Worm (Caenorhabditis elegans): ENCODE data around the gene pals-16.
A peak's percentile ranks its signal among the peaks of the same experiment; 100 is the strongest.

Gene pals-16

DNA sequence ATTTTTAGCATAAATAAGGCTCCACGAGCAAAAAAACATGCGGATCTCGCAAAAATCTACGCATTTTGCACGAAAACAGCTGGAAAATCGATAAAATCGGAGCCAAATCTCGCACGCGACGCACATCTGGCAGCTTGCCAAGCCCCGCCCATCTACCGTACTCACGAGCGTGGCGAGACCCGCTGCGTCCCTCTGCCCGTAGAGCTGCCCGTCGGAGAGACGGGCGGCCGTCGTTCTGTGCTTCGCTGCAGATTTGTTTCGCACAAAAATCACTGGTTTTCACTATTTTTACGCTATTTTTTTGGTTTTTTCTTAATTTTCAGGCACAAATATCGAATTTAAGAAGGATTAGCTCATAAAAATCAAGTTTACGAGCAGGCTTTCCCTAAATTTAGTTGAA is 18.9 kb downstream of the pals-16 start (continued):
- peak; percentile 26 for TF ChIP-seq M03D4.4 (tag; optimal IDR thresholded peaks at IDR 0.05)
- TF ChIP-seq sem-2 (GFP tag; optimal IDR thresholded peaks at IDR 0.05) = no peak
- TF ChIP-seq drap-1 (GFP tag; optimal IDR thresholded peaks at IDR 0.05) = no peak
- no peak for TF ChIP-seq bed-3 (GFP tag; optimal IDR thresholded peaks at IDR 0.05)
- TF ChIP-seq hlh-1 (tag; optimal IDR thresholded peaks at IDR 0.05) = peak; percentile 46

DNA sequence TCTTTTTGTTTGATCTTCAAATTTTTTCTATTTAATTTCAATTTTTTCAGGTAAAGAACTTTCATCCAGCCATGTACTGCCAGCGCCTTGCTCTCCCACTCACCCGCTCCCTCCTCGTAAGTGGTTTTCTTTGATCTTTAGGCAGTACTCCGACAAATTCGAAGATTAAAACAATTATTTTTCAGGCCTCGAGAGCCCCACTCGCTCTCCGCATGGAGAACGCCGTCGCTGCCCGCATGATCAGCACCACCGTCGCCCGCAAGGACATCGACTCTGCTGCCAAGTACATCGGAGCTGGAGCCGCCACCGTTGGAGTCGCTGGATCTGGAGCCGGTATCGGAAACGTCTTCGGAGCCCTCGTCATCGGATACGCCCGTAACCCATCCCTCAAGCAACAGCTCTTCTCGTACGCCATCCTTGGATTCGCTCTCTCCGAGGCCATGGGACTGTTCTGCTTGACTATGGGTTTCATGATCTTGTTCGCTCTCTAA is 19.4 kb downstream of the pals-16 start, which contains the start of gene Y82E9BR.3:
TSS of gene Y82E9BR.3 (plus strand) at position 51 of the 491 bp plus-strand sequence.
- no peak for TF ChIP-seq sem-2 (GFP tag; optimal IDR thresholded peaks at IDR 0.05)
- TF ChIP-seq M03D4.4 (tag; optimal IDR thresholded peaks at IDR 0.05) = no peak
- TF ChIP-seq drap-1 (GFP tag; optimal IDR thresholded peaks at IDR 0.05) = no peak
- TF ChIP-seq snpc-4 (tag; optimal IDR thresholded peaks at IDR 0.05) = no peak
- TF ChIP-seq lin-32 (GFP tag; optimal IDR thresholded peaks at IDR 0.05) = no peak
- TF ChIP-seq nhr-237 (tag; optimal IDR thresholded peaks at IDR 0.05) = no peak
- no peak for TF ChIP-seq ceh-43 (GFP tag; optimal IDR thresholded peaks at IDR 0.05)
- TF ChIP-seq lin-13 (tag; optimal IDR thresholded peaks at IDR 0.05) = no peak
- no peak for TF ChIP-seq mep-1 (tag; optimal IDR thresholded peaks at IDR 0.05)
- no peak for TF ChIP-seq flh-1 (GFP tag; optimal IDR thresholded peaks at IDR 0.05)
- TF ChIP-seq tbx-8 (GFP tag; optimal IDR thresholded peaks at IDR 0.05) = no peak

DNA sequence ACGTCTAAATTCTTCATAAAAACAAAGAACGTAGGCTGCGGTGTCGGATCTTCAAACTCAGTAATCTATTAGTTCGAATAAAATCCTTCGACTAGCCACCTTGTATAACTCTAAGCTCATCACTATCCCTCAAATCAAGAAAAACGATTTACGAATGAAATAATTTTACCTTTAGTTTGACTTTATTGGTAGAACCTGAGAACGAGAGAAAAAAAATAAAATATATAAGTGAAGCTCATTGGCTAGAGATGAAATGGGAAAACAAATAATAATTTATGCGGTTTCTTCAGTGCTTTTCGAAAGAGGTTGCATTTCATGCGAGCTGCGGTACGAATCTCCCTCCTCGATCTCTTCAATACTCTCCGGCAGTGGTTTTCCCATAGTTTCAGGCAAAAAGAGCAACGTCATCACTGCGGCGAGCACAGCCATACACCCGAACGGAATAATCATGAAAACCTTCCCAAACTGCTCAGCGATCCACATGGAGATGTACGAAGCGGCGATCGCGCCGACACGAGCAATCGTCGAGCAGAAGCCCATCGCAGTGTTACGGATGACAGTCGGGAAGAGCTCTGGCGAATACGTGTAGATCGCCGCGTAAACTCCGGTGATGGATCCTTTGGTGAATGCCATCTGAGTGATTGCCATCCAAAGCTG is 20.1 kb downstream of the pals-16 start:
- TF ChIP-seq lsy-2 (tag; optimal IDR thresholded peaks at IDR 0.05) (peak; percentile 12), flh-1 (GFP tag; optimal IDR thresholded peaks at IDR 0.05) (no peak), cnd-1 (tag; optimal IDR thresholded peaks at IDR 0.05) (no peak)

DNA sequence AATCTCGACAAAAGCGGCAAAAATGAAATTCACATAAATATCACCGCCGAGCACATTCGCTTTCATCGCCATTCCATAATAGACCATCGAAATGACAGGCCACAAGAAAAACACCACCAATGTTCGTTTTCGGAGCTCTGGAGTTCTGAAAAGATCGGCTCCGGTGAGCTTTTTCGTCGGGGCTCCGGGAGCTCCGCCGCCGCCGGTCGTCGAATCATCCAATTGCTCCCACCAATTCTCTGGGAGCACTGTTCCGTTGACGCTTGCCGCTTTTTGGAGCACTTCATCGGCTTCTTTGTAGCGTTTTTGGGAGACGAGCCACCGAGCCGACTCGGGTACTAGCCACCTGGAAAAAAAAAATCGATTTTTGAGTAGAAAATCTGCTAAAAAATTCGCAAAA is 21.7 kb downstream of the pals-16 start:
- TF ChIP-seq hlh-1 (tag; optimal IDR thresholded peaks at IDR 0.05) (no peak), snpc-4 (tag; optimal IDR thresholded peaks at IDR 0.05) (no peak), ceh-39 (tag; optimal IDR thresholded peaks at IDR 0.05) (no peak), flh-1 (GFP tag; optimal IDR thresholded peaks at IDR 0.05) (no peak), nhr-237 (tag; optimal IDR thresholded peaks at IDR 0.05) (no peak), elt-1 (tag; optimal IDR thresholded peaks at IDR 0.05; ENCODE audit: borderline replicate concordance, insufficient read depth) (no peak), ceh-43 (GFP tag; optimal IDR thresholded peaks at IDR 0.05) (no peak), lsy-2 (tag; optimal IDR thresholded peaks at IDR 0.05) (no peak), elt-3 (tag; optimal IDR thresholded peaks at IDR 0.05) (no peak), ham-2 (GFP tag; optimal IDR thresholded peaks at IDR 0.05) (no peak), nhr-28 (tag; optimal IDR thresholded peaks at IDR 0.05) (no peak), mls-2 (tag; optimal IDR thresholded peaks at IDR 0.05) (no peak), M03D4.4 (tag; optimal IDR thresholded peaks at IDR 0.05) (no peak), mep-1 (tag; optimal IDR thresholded peaks at IDR 0.05) (no peak), drap-1 (GFP tag; optimal IDR thresholded peaks at IDR 0.05) (no peak), cnd-1 (tag; optimal IDR thresholded peaks at IDR 0.05) (no peak), sem-2 (GFP tag; optimal IDR thresholded peaks at IDR 0.05) (no peak)

DNA sequence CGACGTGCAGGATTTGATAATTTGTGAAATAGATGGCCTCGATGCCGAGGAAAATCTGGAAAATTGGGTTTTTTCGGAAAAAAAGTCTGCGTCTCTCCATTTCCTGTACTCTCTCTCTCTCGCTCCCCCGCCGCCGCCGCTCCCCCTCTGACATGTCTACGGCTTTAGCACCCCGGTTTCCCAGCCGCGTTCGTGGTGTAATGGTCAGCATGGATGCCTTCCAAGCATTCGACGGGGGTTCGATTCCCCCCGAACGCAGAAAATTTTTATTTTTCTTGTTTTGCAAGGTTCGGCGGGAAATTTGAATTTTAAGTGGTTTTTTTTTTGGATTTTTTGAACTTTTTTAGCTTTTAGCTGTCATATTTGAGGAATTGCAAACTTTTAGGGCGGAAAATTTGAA is 24.5 kb downstream of the pals-16 start:
- TF ChIP-seq lin-13 (tag; optimal IDR thresholded peaks at IDR 0.05) = peak; percentile 32
- peak; percentile 85 for TF ChIP-seq sptf-1 (tag; optimal IDR thresholded peaks at IDR 0.05)
- no peak for TF ChIP-seq hlh-1 (tag; optimal IDR thresholded peaks at IDR 0.05)
- peak; percentile 23 for TF ChIP-seq M03D4.4 (tag; optimal IDR thresholded peaks at IDR 0.05)
- TF ChIP-seq ztf-11 (tag; optimal IDR thresholded peaks at IDR 0.05) = no peak
- no peak for TF ChIP-seq ceh-39 (tag; optimal IDR thresholded peaks at IDR 0.05)
- peak; percentile 14 for TF ChIP-seq ceh-43 (GFP tag; optimal IDR thresholded peaks at IDR 0.05)
- peak; percentile 30 for TF ChIP-seq flh-1 (GFP tag; optimal IDR thresholded peaks at IDR 0.05)
- TF ChIP-seq unc-39 (tag; optimal IDR thresholded peaks at IDR 0.05) = no peak
- peak; percentile 63 for TF ChIP-seq lsy-2 (tag; optimal IDR thresholded peaks at IDR 0.05)
- no peak for TF ChIP-seq nhr-76 (tag; optimal IDR thresholded peaks at IDR 0.05)
- TF ChIP-seq tbx-8 (GFP tag; optimal IDR thresholded peaks at IDR 0.05) = peak; percentile 20
- peak; percentile 29 for TF ChIP-seq ham-2 (GFP tag; optimal IDR thresholded peaks at IDR 0.05)
- peak; percentile 20 for TF ChIP-seq unc-120 (tag; optimal IDR thresholded peaks at IDR 0.05; ENCODE audit: poor library complexity, severe bottlenecking)
- TF ChIP-seq nhr-12 (tag; optimal IDR thresholded peaks at IDR 0.05) = no peak
- peak; percentile 62 for TF ChIP-seq ceh-83 (GFP tag; optimal IDR thresholded peaks at IDR 0.05)
- peak; percentile 36 for TF ChIP-seq cnd-1 (tag; optimal IDR thresholded peaks at IDR 0.05)
- TF ChIP-seq snpc-4 (tag; optimal IDR thresholded peaks at IDR 0.05) = no peak
- peak; percentile 7 for TF ChIP-seq ces-1 (GFP tag; optimal IDR thresholded peaks at IDR 0.05)
- TF ChIP-seq mep-1 (tag; optimal IDR thresholded peaks at IDR 0.05) = no peak
- TF ChIP-seq drap-1 (GFP tag; optimal IDR thresholded peaks at IDR 0.05) = peak; percentile 74
- TF ChIP-seq pha-4 (tag; optimal IDR thresholded peaks at IDR 0.05) = no peak
- TF ChIP-seq elt-1 (tag; optimal IDR thresholded peaks at IDR 0.05; ENCODE audit: borderline replicate concordance, insufficient read depth) = no peak
- peak; percentile 80 for TF ChIP-seq mls-2 (tag; optimal IDR thresholded peaks at IDR 0.05)
- no peak for TF ChIP-seq unc-62 (GFP tag; optimal IDR thresholded peaks at IDR 0.05)
- peak; percentile 51 for TF ChIP-seq bed-3 (GFP tag; optimal IDR thresholded peaks at IDR 0.05)
- TF ChIP-seq blmp-1 (tag; optimal IDR thresholded peaks at IDR 0.05) = no peak
- TF ChIP-seq mab-5 (tag; optimal IDR thresholded peaks at IDR 0.05) = no peak
- no peak for TF ChIP-seq nhr-237 (tag; optimal IDR thresholded peaks at IDR 0.05)
- TF ChIP-seq lin-32 (GFP tag; optimal IDR thresholded peaks at IDR 0.05) = no peak
- TF ChIP-seq nhr-2 (tag; optimal IDR thresholded peaks at IDR 0.05) = no peak
- TF ChIP-seq sem-2 (GFP tag; optimal IDR thresholded peaks at IDR 0.05) = peak; percentile 46
- no peak for TF ChIP-seq elt-3 (tag; optimal IDR thresholded peaks at IDR 0.05)
- TF ChIP-seq zip-8 (tag; optimal IDR thresholded peaks at IDR 0.05) = no peak
- no peak for TF ChIP-seq nhr-28 (tag; optimal IDR thresholded peaks at IDR 0.05)

Data from whole organism, mixed stage, embryonic.